Fruit fly (Drosophila melanogaster) whole organism, pupa: ENCODE results near the gene Oamb.
A peak's percentile ranks its signal among the peaks of the same experiment; 100 is the strongest.

ENCODE experiments used
- CG10348 ChIP-seq: fragments of 200-800 bp; sonication (Bioruptor generic); IDR thresholded peaks from 2 replicates; pipeline ENCODE4 v1.3.6; 2022; ENCODE audit warnings: missing biosample characterization, missing genetic modification characterization
- CG12605 ChIP-seq: fragments of 200-800 bp; sonication (Bioruptor generic); IDR thresholded peaks from 2 replicates; pipeline ENCODE4 v1.3.6; 2022; ENCODE audit warnings: missing biosample characterization, missing genetic modification characterization
- CG13204 ChIP-seq: fragments of 200-800 bp; sonication (Bioruptor generic); optimal IDR thresholded peaks from 2 replicates; lab custom pipeline; 2018; ENCODE audit warnings: missing biosample characterization, mild to moderate bottlenecking, missing genetic modification characterization, moderate library complexity
- CG14655 ChIP-seq: fragments of 200-800 bp; sonication (Bioruptor generic); optimal IDR thresholded peaks from 3 replicates; lab custom pipeline; 2017; ENCODE audit warnings: mild to moderate bottlenecking, missing biosample characterization, missing genetic modification reagents, missing genetic modification characterization
- CG15710 ChIP-seq: fragments of 200-800 bp; sonication (Bioruptor generic); optimal IDR thresholded peaks from 2 replicates; lab custom pipeline; 2018; ENCODE audit warnings: missing biosample characterization, mild to moderate bottlenecking, missing genetic modification characterization, moderate library complexity
- CG17806 ChIP-seq: fragments of 200-800 bp; sonication (Bioruptor generic); optimal IDR thresholded peaks from 2 replicates; lab custom pipeline; 2018; ENCODE audit warnings: missing biosample characterization, mild to moderate bottlenecking, missing genetic modification characterization, moderate library complexity
- CG32121 ChIP-seq: fragments of 200-800 bp; sonication (Bioruptor generic); IDR thresholded peaks from 2 replicates; pipeline ENCODE4 v1.3.6; 2022; ENCODE audit warnings: missing biosample characterization, missing genetic modification characterization
- CG34367 ChIP-seq: fragments of 200-800 bp; sonication (Bioruptor generic); optimal IDR thresholded peaks from 2 replicates; lab custom pipeline; 2018; ENCODE audit warnings: missing biosample characterization, mild to moderate bottlenecking, missing genetic modification characterization
- CG4496 ChIP-seq: fragments of 200-800 bp; sonication (Bioruptor generic); IDR thresholded peaks from 3 replicates; pipeline ENCODE4 v1.3.6; 2022; ENCODE audit warnings: missing biosample characterization, missing genetic modification characterization
- CG8159 ChIP-seq: fragments of 200-800 bp; sonication (Bioruptor generic); optimal IDR thresholded peaks from 3 replicates; lab custom pipeline; 2018; ENCODE audit warnings: missing biosample characterization, mild to moderate bottlenecking, missing genetic modification characterization, moderate library complexity
- CG8301 ChIP-seq: fragments of 200-800 bp; sonication (Bioruptor generic); optimal IDR thresholded peaks from 2 replicates; lab custom pipeline; 2018; ENCODE audit warnings: missing biosample characterization, mild to moderate bottlenecking, missing genetic modification characterization
- CG9948 ChIP-seq: fragments of 200-800 bp; sonication (Bioruptor generic); optimal IDR thresholded peaks from 2 replicates; lab custom pipeline; 2018; ENCODE audit warnings: missing biosample characterization, mild to moderate bottlenecking, missing genetic modification characterization, moderate library complexity
- D1 ChIP-seq: fragments of 200-800 bp; sonication (Bioruptor generic); optimal IDR thresholded peaks from 2 replicates; lab custom pipeline; 2018; ENCODE audit warnings: missing biosample characterization, mild to moderate bottlenecking, missing genetic modification characterization, moderate library complexity
- EcR ChIP-seq: fragments of 200-800 bp; sonication (Bioruptor generic); optimal IDR thresholded peaks from 3 replicates; lab custom pipeline; 2019; ENCODE audit warnings: missing biosample characterization, missing genetic modification characterization, mild to moderate bottlenecking, moderate library complexity, missing genetic modification reagents
- Ets98B ChIP-seq: fragments of 200-800 bp; sonication (Bioruptor generic); IDR thresholded peaks from 2 replicates; pipeline ENCODE4 v1.3.6; 2022; ENCODE audit warnings: missing biosample characterization, missing genetic modification characterization
- Pif1A ChIP-seq: fragments of 200-800 bp; sonication (Bioruptor generic); optimal IDR thresholded peaks from 3 replicates; lab custom pipeline; 2016; ENCODE audit warnings: missing biosample characterization, missing genetic modification characterization
- Pif1B ChIP-seq: fragments of 200-800 bp; sonication (Bioruptor generic); optimal IDR thresholded peaks from 3 replicates; lab custom pipeline; 2016; ENCODE audit warnings: missing biosample characterization, missing genetic modification characterization
- Snoo ChIP-seq: fragments of 200-800 bp; sonication (Bioruptor generic); optimal IDR thresholded peaks from 3 replicates; lab custom pipeline; 2017; ENCODE audit warnings: missing biosample characterization, mild to moderate bottlenecking, missing genetic modification characterization, inconsistent platforms
- fd96Ca ChIP-seq: fragments of 200-800 bp; sonication (Bioruptor generic); IDR thresholded peaks from 3 replicates; pipeline ENCODE4 v1.3.6; 2022; ENCODE audit warnings: missing biosample characterization, missing genetic modification characterization
- gl ChIP-seq: fragments of 200-800 bp; sonication (Bioruptor generic); optimal IDR thresholded peaks from 2 replicates; lab custom pipeline; 2018; ENCODE audit warnings: missing biosample characterization, mild to moderate bottlenecking, missing genetic modification characterization
- rn ChIP-seq: fragments of 200-800 bp; sonication (Bioruptor generic); IDR thresholded peaks from 2 replicates; pipeline ENCODE4 v1.3.6; 2022; ENCODE audit warnings: missing biosample characterization, missing genetic modification characterization

Oamb gene

dm6 chr3R:20748974-20749373 lies 34.6 kb upstream of the Oamb start, which contains the start of gene Prosalpha4T1:
Prosalpha4T1 (minus strand) TSS chr3R:20749074.
- TF ChIP-seq fd96Ca, result no peak
- no peak for TF ChIP-seq CG14655 (GFP tag; lab: Kevin White, UChicago)
- no peak for TF ChIP-seq CG32121 (GFP tag; lab: Robert Waterston, UW)
- TF ChIP-seq CG10348 (GFP tag; lab: Robert Waterston, UW), result no peak
- TF ChIP-seq CG8301 (tag; lab: Kevin White, UChicago), result no peak
- TF ChIP-seq Pif1B, result no peak
- no peak for TF ChIP-seq CG12605 (GFP tag; lab: Robert Waterston, UW)
- TF ChIP-seq Snoo, result no peak
- no peak for TF ChIP-seq rn (GFP tag; lab: Robert Waterston, UW)
- no peak for TF ChIP-seq Ets98B (GFP tag; lab: Robert Waterston, UW)
- no peak for TF ChIP-seq CG13204 (GFP tag; lab: Kevin White, UChicago)
- no peak for TF ChIP-seq CG17806
- TF ChIP-seq CG4496 (GFP tag; lab: Robert Waterston, UW), result no peak
- TF ChIP-seq CG15710 (tag; lab: Kevin White, UChicago), result no peak
- TF ChIP-seq CG34367, result no peak
- no peak for TF ChIP-seq Pif1A (GFP tag; lab: Kevin White, UChicago)
- no peak for TF ChIP-seq D1 (tag; lab: Kevin White, UChicago)
- TF ChIP-seq gl (tag; lab: Kevin White, UChicago), result no peak
- TF ChIP-seq, all 21 proteins: peak for 0

DNA sequence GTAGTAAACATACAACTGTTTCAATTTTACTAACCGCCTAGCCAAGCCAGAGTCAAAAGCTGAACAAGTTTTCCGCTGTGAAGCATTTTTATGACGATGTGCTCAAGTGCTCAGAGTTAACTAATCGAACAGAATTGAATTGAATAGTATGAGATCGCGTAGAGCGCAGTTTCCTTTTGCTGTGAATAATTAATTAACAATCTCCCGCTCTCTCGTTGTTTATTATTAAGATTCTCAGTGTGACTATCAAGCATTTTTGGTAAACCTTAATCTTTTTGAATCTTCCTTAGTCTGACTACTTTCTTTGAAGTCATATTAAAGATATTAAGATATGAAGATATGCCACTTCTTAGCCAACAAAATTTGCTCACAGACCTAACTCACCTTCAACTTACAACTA lies 30.9 kb upstream of the Oamb start, which contains the start of gene CG31200:
TSS of gene CG31200 (minus strand) at position 101 of the 400 bp plus-strand sequence.
- TF ChIP-seq CG15710 (tag; lab: Kevin White, UChicago) (no peak), CG12605 (GFP tag; lab: Robert Waterston, UW) (no peak), EcR (GFP tag; lab: Kevin White, UChicago) (no peak)

dm6 chr3R:20743769-20744168 lies 29.4 kb upstream of the Oamb start, which contains the start of gene CG31199:
CG31199 (minus strand) TSS chr3R:20743869.
- no peak for TF ChIP-seq CG9948
- no peak for TF ChIP-seq CG15710 (tag; lab: Kevin White, UChicago)
- TF ChIP-seq EcR (GFP tag; lab: Kevin White, UChicago), result no peak
- no peak for TF ChIP-seq CG8301 (tag; lab: Kevin White, UChicago)
- TF ChIP-seq rn (GFP tag; lab: Robert Waterston, UW), result no peak
- TF ChIP-seq gl (tag; lab: Kevin White, UChicago), result no peak
- no peak for TF ChIP-seq CG17806
- TF ChIP-seq Snoo, result no peak
- TF ChIP-seq D1 (tag; lab: Kevin White, UChicago), result no peak
- TF ChIP-seq CG34367, result no peak
- no peak for TF ChIP-seq Pif1B
- no peak for TF ChIP-seq Ets98B (GFP tag; lab: Robert Waterston, UW)
- no peak for TF ChIP-seq CG12605 (GFP tag; lab: Robert Waterston, UW)
- no peak for TF ChIP-seq CG10348 (GFP tag; lab: Robert Waterston, UW)
- TF ChIP-seq fd96Ca, result no peak

DNA sequence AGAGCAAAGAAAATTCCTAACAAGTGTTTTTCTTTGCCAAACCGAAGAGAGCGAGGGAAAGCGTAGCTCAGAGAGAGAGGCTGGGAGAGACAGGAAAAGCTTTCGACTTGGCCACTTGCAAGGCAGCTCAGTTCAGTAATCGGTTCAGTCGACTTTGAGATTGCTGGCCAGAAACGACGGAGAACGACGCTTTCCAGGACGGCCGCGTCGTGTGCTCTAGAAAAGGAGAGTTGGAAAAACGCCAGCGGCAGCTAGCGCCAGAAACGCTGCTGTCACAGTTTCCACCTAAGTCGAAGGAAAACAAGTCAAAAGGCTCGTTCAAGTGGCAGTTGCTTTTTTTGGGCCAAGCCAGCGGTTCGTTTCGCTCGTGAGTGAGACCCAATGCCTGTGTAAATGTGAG lies 25.6 kb upstream of the Oamb start, which contains the start of gene CG42322:
TSS of gene CG42322 (plus strand) at position 138 of the 400 bp plus-strand sequence.
- TF ChIP-seq CG12605 (GFP tag; lab: Robert Waterston, UW), result peak; percentile 34; the same call in 1 of the 2 replicates
- TF ChIP-seq CG14655 (GFP tag; lab: Kevin White, UChicago), result no peak

DNA sequence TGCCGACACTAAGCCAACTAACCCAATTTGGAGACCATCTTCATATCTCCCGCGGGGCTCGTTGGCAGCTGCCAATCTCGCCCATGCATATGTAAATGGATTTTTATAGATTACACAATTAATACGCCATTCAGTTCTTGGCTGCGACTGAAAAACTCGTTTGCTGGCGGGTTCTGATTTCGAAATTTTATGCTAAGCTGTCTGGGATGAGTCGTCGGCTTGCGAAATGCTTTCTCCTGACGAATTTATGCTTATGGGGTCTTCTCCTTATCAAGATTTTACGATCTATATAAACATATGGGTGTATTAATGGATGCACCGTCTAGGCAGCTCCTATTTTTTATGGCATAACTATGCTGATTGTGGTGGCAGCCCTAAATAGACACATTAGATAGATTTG lies 24.6 kb upstream of the Oamb start, which contains the start of gene CG17267:
TSS of gene CG17267 (minus strand) at position 101 of the 400 bp plus-strand sequence.
- no peak for TF ChIP-seq CG8159 (tag; lab: Kevin White, UChicago)
- no peak for TF ChIP-seq Pif1B
- no peak for TF ChIP-seq CG8301 (tag; lab: Kevin White, UChicago)
- no peak for TF ChIP-seq rn (GFP tag; lab: Robert Waterston, UW)
- TF ChIP-seq CG32121 (GFP tag; lab: Robert Waterston, UW), result no peak
- TF ChIP-seq CG14655 (GFP tag; lab: Kevin White, UChicago), result no peak
- no peak for TF ChIP-seq CG34367
- no peak for TF ChIP-seq CG15710 (tag; lab: Kevin White, UChicago)
- no peak for TF ChIP-seq CG12605 (GFP tag; lab: Robert Waterston, UW)
- no peak for TF ChIP-seq Snoo
- no peak for TF ChIP-seq fd96Ca
- no peak for TF ChIP-seq CG4496 (GFP tag; lab: Robert Waterston, UW)
- TF ChIP-seq CG9948, result no peak
- no peak for TF ChIP-seq Ets98B (GFP tag; lab: Robert Waterston, UW)
- TF ChIP-seq CG13204 (GFP tag; lab: Kevin White, UChicago), result no peak
- TF ChIP-seq EcR (GFP tag; lab: Kevin White, UChicago), result no peak
- TF ChIP-seq D1 (tag; lab: Kevin White, UChicago), result no peak
- no peak for TF ChIP-seq Pif1A (GFP tag; lab: Kevin White, UChicago)
- no peak for TF ChIP-seq CG10348 (GFP tag; lab: Robert Waterston, UW)
- TF ChIP-seq gl (tag; lab: Kevin White, UChicago), result no peak

dm6 chr3R:20735405-20735804 lies 21.0 kb upstream of the Oamb start, which contains the start of gene Cdk2:
Cdk2 (plus strand) TSS chr3R:20735623.
- TF ChIP-seq fd96Ca, result no peak
- TF ChIP-seq CG4496 (GFP tag; lab: Robert Waterston, UW), result peak; percentile 49; the same call in 2 of the 3 replicates
- TF ChIP-seq CG34367, result no peak
- no peak for TF ChIP-seq rn (GFP tag; lab: Robert Waterston, UW)

DNA sequence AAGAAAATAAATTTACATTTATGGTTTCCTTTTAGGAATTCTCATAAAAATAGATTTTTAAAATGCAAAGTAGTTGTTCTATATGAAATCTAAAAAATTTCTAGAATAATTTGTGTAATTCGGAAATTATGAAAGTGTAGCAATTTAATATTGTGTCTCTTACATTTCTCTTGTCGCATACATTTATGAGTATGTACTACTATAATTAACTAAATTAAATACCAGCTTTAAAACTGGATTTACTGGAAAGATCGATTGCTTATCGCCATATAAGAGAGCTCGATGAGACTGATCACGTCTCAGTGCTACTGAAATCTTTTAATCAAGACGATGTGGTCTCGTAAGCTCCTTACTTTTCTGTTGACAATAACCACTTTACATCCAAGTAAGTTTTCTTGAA lies 17.0 kb upstream of the Oamb start, which contains the start of gene CG31205:
TSS of gene CG31205 (plus strand) at position 301 of the 400 bp plus-strand sequence.
- TF ChIP-seq CG15710 (tag; lab: Kevin White, UChicago), result no peak
- TF ChIP-seq CG8159 (tag; lab: Kevin White, UChicago), result no peak
- no peak for TF ChIP-seq CG34367
- TF ChIP-seq EcR (GFP tag; lab: Kevin White, UChicago), result no peak
- no peak for TF ChIP-seq CG9948
- TF ChIP-seq rn (GFP tag; lab: Robert Waterston, UW), result no peak
- TF ChIP-seq Pif1B, result no peak
- TF ChIP-seq CG17806, result no peak
- TF ChIP-seq Ets98B (GFP tag; lab: Robert Waterston, UW), result no peak
- no peak for TF ChIP-seq CG14655 (GFP tag; lab: Kevin White, UChicago)
- no peak for TF ChIP-seq fd96Ca
- no peak for TF ChIP-seq CG10348 (GFP tag; lab: Robert Waterston, UW)
- TF ChIP-seq CG13204 (GFP tag; lab: Kevin White, UChicago), result no peak
- no peak for TF ChIP-seq CG12605 (GFP tag; lab: Robert Waterston, UW)
